Fruit fly (Drosophila melanogaster): ENCODE data around the gene CkIIbeta.

Gene CkIIbeta

dm6 chrX:11805066-11805766, 12.9 kb downstream of the CkIIbeta start:
- no peak for TF ChIP-seq CTCF (optimal IDR thresholded peaks at IDR 0.05)
- TF ChIP-seq CG8478 (optimal IDR thresholded peaks at IDR 0.05), result no peak

- TF ChIP-seq CG8478 (optimal IDR thresholded peaks at IDR 0.05), result no peak
- TF ChIP-seq CTCF (optimal IDR thresholded peaks at IDR 0.05), result no peak
Observed at dm6 chrX:11806196-11806595, 13.9 kb downstream of the CkIIbeta start.

- TF ChIP-seq CTCF (optimal IDR thresholded peaks at IDR 0.05) (no peak), CG8478 (optimal IDR thresholded peaks at IDR 0.05) (no peak)
Observed at dm6 chrX:11806867-11807747, 14.8 kb downstream of the CkIIbeta start, which contains the start of gene Hsc70-3. Gene Hsc70-3 (minus strand): TSS chrX:11807117.

- no peak for TF ChIP-seq CG8478 (optimal IDR thresholded peaks at IDR 0.05)
- TF ChIP-seq CTCF (optimal IDR thresholded peaks at IDR 0.05), result no peak
Observed at dm6 chrX:11812828-11813227, 20.5 kb downstream of the CkIIbeta start.

- TF ChIP-seq CTCF (optimal IDR thresholded peaks at IDR 0.05) (no peak), CG8478 (optimal IDR thresholded peaks at IDR 0.05) (no peak)
Observed at dm6 chrX:11813721-11814161, 21.4 kb downstream of the CkIIbeta start.

dm6 chrX:11815356-11816270, 23.3 kb downstream of the CkIIbeta start:
- TF ChIP-seq CTCF (optimal IDR thresholded peaks at IDR 0.05) (no peak), CG8478 (optimal IDR thresholded peaks at IDR 0.05) (no peak)

dm6 chrX:11816434-11816948, 24.2 kb downstream of the CkIIbeta start, which contains the start of the genes CG1578 and rudhira:
Gene CG1578 (minus strand): TSS chrX:11816551.
Gene rudhira (plus strand): TSS chrX:11816898.
- TF ChIP-seq CG8478 (optimal IDR thresholded peaks at IDR 0.05) (no peak), CTCF (optimal IDR thresholded peaks at IDR 0.05) (no peak)

dm6 chrX:11817183-11817972, 25.0 kb downstream of the CkIIbeta start:
- TF ChIP-seq CG8478 (optimal IDR thresholded peaks at IDR 0.05) (no peak), CTCF (optimal IDR thresholded peaks at IDR 0.05) (no peak)

dm6 chrX:11818047-11818766, 25.9 kb downstream of the CkIIbeta start:
- TF ChIP-seq CG8478 (optimal IDR thresholded peaks at IDR 0.05) (no peak), CTCF (optimal IDR thresholded peaks at IDR 0.05) (no peak)

dm6 chrX:11818767-11819089, 26.4 kb downstream of the CkIIbeta start:
- TF ChIP-seq CG8478 (optimal IDR thresholded peaks at IDR 0.05), result no peak

- TF ChIP-seq CG8478 (optimal IDR thresholded peaks at IDR 0.05), result no peak
- TF ChIP-seq CTCF (optimal IDR thresholded peaks at IDR 0.05), result no peak
Observed at dm6 chrX:11819241-11819862, 27.0 kb downstream of the CkIIbeta start.

- TF ChIP-seq CG8478 (optimal IDR thresholded peaks at IDR 0.05), result no peak
- no peak for TF ChIP-seq CTCF (optimal IDR thresholded peaks at IDR 0.05)
Observed at dm6 chrX:11820284-11821075, 28.1 kb downstream of the CkIIbeta start.
